Worm (Caenorhabditis elegans) whole organism, L3 larva: ENCODE measurements around the gene Y110A2AL.3.

Source experiments
- R02D3.7 ChIP-seq: fragments of 150-350 bp; optimal IDR thresholded peaks from 2 replicates; lab custom pipeline; 2014; ENCODE audit warnings: missing biosample characterization, missing genetic modification characterization
- ZK546.5 ChIP-seq: sonication (generic microtip); optimal IDR thresholded peaks from 2 replicates; lab custom pipeline; 2017; ENCODE audit warnings: missing biosample characterization, missing genetic modification characterization
- aly-2 ChIP-seq: fragments of 150-350 bp; optimal IDR thresholded peaks from 2 replicates; lab custom pipeline; 2014; ENCODE audit warnings: missing biosample characterization, missing genetic modification characterization
- ama-1 ChIP-seq: fragments of 150-350 bp; optimal IDR thresholded peaks from 2 replicates; lab custom pipeline; 2018
- ceh-16 ChIP-seq: sonication (generic microtip); optimal IDR thresholded peaks from 2 replicates; lab custom pipeline; 2017; ENCODE audit warnings: missing biosample characterization, missing genetic modification characterization
- ceh-28 ChIP-seq: fragments of 150-350 bp; optimal IDR thresholded peaks from 2 replicates; lab custom pipeline; 2014; ENCODE audit warnings: missing biosample characterization, missing genetic modification reagents, missing genetic modification characterization
- ceh-9 ChIP-seq: sonication (generic microtip); optimal IDR thresholded peaks from 2 replicates; lab custom pipeline; 2018; ENCODE audit warnings: missing biosample characterization, missing genetic modification characterization
- egl-27 ChIP-seq: sonication (generic microtip); optimal IDR thresholded peaks from 4 replicates; lab custom pipeline; 2017; ENCODE audit warnings: missing biosample characterization, missing genetic modification reagents, missing genetic modification characterization
- egl-5 ChIP-seq: fragments of 150-350 bp; optimal IDR thresholded peaks from 2 replicates; lab custom pipeline; 2017; ENCODE audit warnings: missing biosample characterization, missing genetic modification reagents, missing genetic modification characterization, inconsistent platforms
- elt-1 ChIP-seq: fragments of 150-350 bp; optimal IDR thresholded peaks from 2 replicates; lab custom pipeline; 2014; ENCODE audit warnings: missing biosample characterization, missing genetic modification characterization
- elt-2 ChIP-seq: sonication (generic microtip); optimal IDR thresholded peaks from 2 replicates; lab custom pipeline; 2016; ENCODE audit warnings: missing genetic modification reagents, mild to moderate bottlenecking, missing genetic modification characterization, missing compliant biosample characterization
- elt-3 ChIP-seq, 3 experiments: fragments of 150-350 bp in 1 of 3; sonication (generic microtip) in 2 of 3; optimal IDR thresholded peaks; 2 replicates in 2 of 3; 4 replicates in 1 of 3; lab custom pipeline; 2014 to 2017; ENCODE audit warnings: missing biosample characterization in 3 of 3, missing genetic modification characterization in 3 of 3
- fkh-10 ChIP-seq: sonication (generic microtip); optimal IDR thresholded peaks from 2 replicates; lab custom pipeline; 2017; ENCODE audit warnings: missing biosample characterization, missing genetic modification reagents, missing genetic modification characterization
- fos-1 ChIP-seq: fragments of 150-350 bp; optimal IDR thresholded peaks from 2 replicates; lab custom pipeline; 2014; ENCODE audit warnings: missing biosample characterization, missing genetic modification characterization
- hmg-11 ChIP-seq: sonication (generic microtip); optimal IDR thresholded peaks from 2 replicates; lab custom pipeline; 2016; ENCODE audit warnings: missing genetic modification characterization, missing compliant biosample characterization
- jun-1 ChIP-seq: fragments of 150-350 bp; optimal IDR thresholded peaks from 2 replicates; lab custom pipeline; 2014; ENCODE audit warnings: missing biosample characterization, missing genetic modification reagents, missing genetic modification characterization
- lin-15B ChIP-seq: fragments of 150-350 bp; optimal IDR thresholded peaks from 2 replicates; lab custom pipeline; 2014; ENCODE audit warnings: missing biosample characterization, missing genetic modification characterization
- lin-39 ChIP-seq: fragments of 150-350 bp; optimal IDR thresholded peaks from 2 replicates; lab custom pipeline; 2018; ENCODE audit warnings: missing biosample characterization, missing genetic modification reagents, missing genetic modification characterization
- lsy-12 ChIP-seq: sonication (generic microtip); optimal IDR thresholded peaks from 2 replicates; lab custom pipeline; 2016; ENCODE audit warnings: mild to moderate bottlenecking, missing genetic modification characterization, missing compliant biosample characterization
- mdl-1 ChIP-seq: fragments of 150-350 bp; optimal IDR thresholded peaks from 2 replicates; lab custom pipeline; 2014; ENCODE audit warnings: missing biosample characterization, missing genetic modification characterization
- mml-1 ChIP-seq: fragments of 150-350 bp; sonication (generic microtip); optimal IDR thresholded peaks from 3 replicates; lab custom pipeline; 2014; ENCODE audit warnings: missing biosample characterization, missing genetic modification characterization
- nfya-1 ChIP-seq: sonication (generic microtip); optimal IDR thresholded peaks from 2 replicates; lab custom pipeline; 2017; ENCODE audit warnings: missing genetic modification characterization, mild to moderate bottlenecking, missing compliant biosample characterization, antibody characterized with exemption, moderate library complexity; ENCODE audit not compliant: insufficient read depth
- nhr-11 ChIP-seq: fragments of 150-350 bp; optimal IDR thresholded peaks from 2 replicates; lab custom pipeline; 2014; ENCODE audit warnings: missing biosample characterization, missing genetic modification characterization
- nhr-12 ChIP-seq: fragments of 150-350 bp; optimal IDR thresholded peaks from 2 replicates; lab custom pipeline; 2014; ENCODE audit warnings: missing biosample characterization, missing genetic modification characterization
- nhr-23 ChIP-seq: fragments of 150-350 bp; optimal IDR thresholded peaks from 2 replicates; lab custom pipeline; 2014; ENCODE audit warnings: missing biosample characterization, missing genetic modification reagents, missing genetic modification characterization
- nhr-237 ChIP-seq: fragments of 150-350 bp; optimal IDR thresholded peaks from 2 replicates; lab custom pipeline; 2014; ENCODE audit warnings: missing biosample characterization, missing genetic modification characterization
- nhr-25 ChIP-seq: sonication (generic microtip); optimal IDR thresholded peaks from 2 replicates; lab custom pipeline; 2017; ENCODE audit warnings: missing biosample characterization, missing genetic modification characterization
- nhr-28 ChIP-seq: fragments of 150-350 bp; optimal IDR thresholded peaks from 2 replicates; lab custom pipeline; 2014; ENCODE audit warnings: missing biosample characterization, missing genetic modification characterization
- nhr-43 ChIP-seq: sonication (generic microtip); optimal IDR thresholded peaks from 2 replicates; lab custom pipeline; 2016; ENCODE audit warnings: mild to moderate bottlenecking, missing genetic modification characterization, missing compliant biosample characterization; ENCODE audit not compliant: poor library complexity, severe bottlenecking
- nhr-67 ChIP-seq: fragments of 150-350 bp; optimal IDR thresholded peaks from 2 replicates; lab custom pipeline; 2014; ENCODE audit warnings: missing biosample characterization, missing genetic modification characterization
- nhr-76 ChIP-seq: fragments of 150-350 bp; sonication (generic microtip); optimal IDR thresholded peaks from 5 replicates; lab custom pipeline; 2014; ENCODE audit warnings: missing biosample characterization, missing genetic modification characterization
- nhr-77 ChIP-seq: fragments of 150-350 bp; optimal IDR thresholded peaks from 2 replicates; lab custom pipeline; 2014; ENCODE audit warnings: missing biosample characterization, missing genetic modification characterization
- pha-4 ChIP-seq: fragments of 150-350 bp; optimal IDR thresholded peaks from 2 replicates; lab custom pipeline; 2014; ENCODE audit warnings: missing biosample characterization, missing genetic modification reagents, missing genetic modification characterization
- pqm-1 ChIP-seq: fragments of 150-350 bp; optimal IDR thresholded peaks from 2 replicates; lab custom pipeline; 2017; ENCODE audit warnings: missing biosample characterization, missing genetic modification characterization, inconsistent platforms
- sea-2 ChIP-seq: fragments of 150-350 bp; sonication (generic microtip); optimal IDR thresholded peaks from 4 replicates; lab custom pipeline; 2014; ENCODE audit warnings: missing biosample characterization, missing genetic modification reagents, missing genetic modification characterization
- skn-1 ChIP-seq: fragments of 150-350 bp; optimal IDR thresholded peaks from 2 replicates; lab custom pipeline; 2014; ENCODE audit warnings: missing biosample characterization, missing genetic modification characterization
- snpc-4 ChIP-seq: fragments of 150-350 bp; optimal IDR thresholded peaks from 2 replicates; lab custom pipeline; 2014; ENCODE audit warnings: missing biosample characterization, missing genetic modification characterization
- tbx-2 ChIP-seq: sonication (generic microtip); optimal IDR thresholded peaks from 2 replicates; lab custom pipeline; 2016; ENCODE audit warnings: mild to moderate bottlenecking, missing genetic modification characterization, missing compliant biosample characterization
- unc-39 ChIP-seq: sonication (generic microtip); optimal IDR thresholded peaks from 4 replicates; lab custom pipeline; 2017; ENCODE audit warnings: missing biosample characterization, missing genetic modification characterization
- unc-62 ChIP-seq: fragments of 150-350 bp; sonication (generic microtip); optimal IDR thresholded peaks from 4 replicates; lab custom pipeline; 2014; ENCODE audit warnings: missing biosample characterization, missing genetic modification reagents, missing genetic modification characterization
- zag-1 ChIP-seq: fragments of 150-350 bp; optimal IDR thresholded peaks from 2 replicates; lab custom pipeline; 2014; ENCODE audit warnings: missing biosample characterization, missing genetic modification characterization
- ztf-11 ChIP-seq: fragments of 150-350 bp; optimal IDR thresholded peaks from 2 replicates; lab custom pipeline; 2014; ENCODE audit warnings: missing biosample characterization, missing genetic modification characterization
- ztf-4 ChIP-seq: fragments of 150-350 bp; optimal IDR thresholded peaks from 2 replicates; lab custom pipeline; 2014; ENCODE audit warnings: missing biosample characterization, missing genetic modification characterization

The Y110A2AL.3 gene

DNA sequence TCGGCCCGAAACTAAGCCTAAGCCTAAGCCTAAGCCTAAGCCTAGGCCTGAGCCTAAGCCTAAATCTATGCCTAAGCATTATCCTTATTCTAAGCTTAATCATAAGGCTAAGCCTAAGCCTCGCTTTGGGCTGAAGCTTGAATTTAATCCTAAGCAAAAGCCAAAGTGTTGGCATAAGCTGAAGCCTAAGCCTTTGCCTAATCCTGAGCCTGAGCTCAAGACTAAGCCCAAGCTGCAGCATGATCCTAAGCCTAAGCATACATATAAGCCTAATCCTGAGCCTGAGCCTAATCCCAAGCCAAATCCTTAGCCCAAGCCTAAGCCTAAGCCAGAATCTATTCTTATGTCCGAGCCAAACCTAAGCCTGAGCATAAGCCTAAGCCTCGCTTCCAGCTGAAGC, 20.3 kb upstream of the Y110A2AL.3 start:
- no peak for TF ChIP-seq ztf-11 (tag; lab: Kevin White, UChicago)
- TF ChIP-seq elt-2, result no peak
- TF ChIP-seq nfya-1 (tag; lab: Kevin White, UChicago), result no peak
- no peak for TF ChIP-seq ZK546.5 (tag; lab: Kevin White, UChicago)
- no peak for TF ChIP-seq ztf-4 (tag; lab: Kevin White, UChicago)
- no peak for TF ChIP-seq fos-1 (tag; lab: Kevin White, UChicago)
- no peak for TF ChIP-seq nhr-76 (tag; lab: Kevin White, UChicago)
- no peak for TF ChIP-seq ceh-9 (tag; lab: Kevin White, UChicago)
- no peak for TF ChIP-seq ceh-16 (tag; lab: Kevin White, UChicago)
- no peak for TF ChIP-seq mml-1 (tag; lab: Kevin White, UChicago)
- no peak for TF ChIP-seq ceh-28 (tag; lab: Kevin White, UChicago)
- TF ChIP-seq nhr-28 (tag; lab: Kevin White, UChicago), result no peak
- no peak for TF ChIP-seq lin-15B (tag; lab: Kevin White, UChicago)
- no peak for TF ChIP-seq nhr-25 (tag; lab: Kevin White, UChicago)
- TF ChIP-seq pqm-1, result no peak
- no peak for TF ChIP-seq nhr-67 (tag; lab: Kevin White, UChicago)
- TF ChIP-seq, all 47 proteins: peak for 0

DNA sequence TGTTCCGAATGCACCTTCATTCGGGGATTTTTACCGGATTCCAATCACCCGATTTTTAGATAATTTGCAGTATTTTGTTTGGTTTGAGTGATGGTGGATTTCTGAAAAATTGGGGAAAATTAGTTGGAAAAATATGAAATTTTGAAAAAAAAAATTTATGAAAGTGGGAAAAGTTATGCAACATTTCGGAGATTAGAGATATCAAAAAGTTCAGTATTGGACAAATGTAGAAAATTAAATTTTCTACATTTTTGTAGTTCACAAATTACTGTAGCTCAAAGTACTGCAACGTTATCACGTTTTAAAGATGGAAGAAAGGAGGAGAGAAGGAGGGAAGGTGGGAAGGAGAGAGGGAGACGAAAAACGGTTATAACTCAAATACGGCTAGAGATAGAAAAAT, 14.4 kb upstream of the Y110A2AL.3 start, which contains the start of gene ptc-3:
Gene ptc-3, minus strand, starts transcription at position 101 of the 400 bp plus-strand sequence.
- TF ChIP-seq snpc-4 (tag; lab: Kevin White, UChicago) (no peak), mml-1 (tag; lab: Kevin White, UChicago) (no peak), hmg-11 (tag; lab: Kevin White, UChicago) (no peak), tbx-2 (no peak), unc-39 (tag; lab: Kevin White, UChicago) (no peak), sea-2 (GFP tag; lab: Kevin White, UChicago) (no peak), elt-1 (tag; lab: Kevin White, UChicago) (no peak), nhr-76 (tag; lab: Kevin White, UChicago) (no peak)
- TF ChIP-seq, all 47 proteins: peak for 0

DNA sequence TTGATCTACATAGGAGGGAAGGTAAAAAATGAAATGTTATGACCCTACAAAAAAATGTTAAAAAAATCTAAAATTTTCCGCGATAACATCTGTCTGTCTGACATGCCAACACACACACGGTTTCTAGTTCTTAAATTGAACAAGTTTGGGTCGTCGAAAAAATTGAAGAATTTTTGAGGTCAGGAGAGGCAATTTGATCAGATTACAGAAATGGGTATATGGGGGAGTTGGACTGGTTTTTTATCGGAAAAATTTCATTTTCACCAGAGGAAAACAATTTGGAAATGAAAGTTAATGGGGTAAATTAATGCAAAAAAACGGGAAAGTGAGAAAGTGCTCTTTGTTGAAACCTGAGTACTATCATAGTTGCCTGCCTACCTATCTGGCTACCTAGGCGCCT, 13.1 kb upstream of the Y110A2AL.3 start:
- no peak for TF ChIP-seq elt-2
- TF ChIP-seq hmg-11 (tag; lab: Kevin White, UChicago), result no peak
- TF ChIP-seq sea-2 (GFP tag; lab: Kevin White, UChicago), result no peak
- TF ChIP-seq nhr-11 (tag; lab: Kevin White, UChicago), result no peak
- TF ChIP-seq elt-1 (tag; lab: Kevin White, UChicago), result peak; percentile 63
- TF ChIP-seq R02D3.7 (tag; lab: Kevin White, UChicago), result no peak
- TF ChIP-seq nhr-67 (tag; lab: Kevin White, UChicago), result no peak

DNA sequence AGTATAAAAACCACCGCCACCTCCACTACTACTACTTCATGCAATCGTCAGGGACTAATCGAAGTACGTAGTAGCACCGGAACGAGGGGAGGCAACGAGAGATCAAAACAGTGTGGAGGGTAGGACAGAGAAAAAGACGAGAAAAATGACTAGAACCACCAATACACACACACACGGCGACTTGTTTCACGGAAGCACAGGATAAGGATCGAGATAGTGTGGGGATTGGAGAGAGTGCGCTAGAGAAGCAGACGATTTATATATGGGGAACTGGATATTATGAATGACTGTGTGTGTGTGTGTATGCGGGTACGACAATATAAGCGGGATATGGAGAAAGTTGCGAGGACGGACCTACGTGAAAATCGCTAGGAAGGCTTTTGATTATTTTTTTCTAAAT, 12.1 kb upstream of the Y110A2AL.3 start:
- TF ChIP-seq pqm-1, result no peak
- TF ChIP-seq elt-1 (tag; lab: Kevin White, UChicago), result no peak
- TF ChIP-seq aly-2 (tag; lab: Kevin White, UChicago), result no peak
- no peak for TF ChIP-seq nhr-12 (tag; lab: Kevin White, UChicago)
- no peak for TF ChIP-seq nhr-76 (tag; lab: Kevin White, UChicago)
- TF ChIP-seq nhr-23 (tag; lab: Kevin White, UChicago), result peak; percentile 64
- no peak for TF ChIP-seq nhr-28 (tag; lab: Kevin White, UChicago)
- TF ChIP-seq nhr-43 (tag; lab: Kevin White, UChicago), result peak; percentile 58
- no peak for TF ChIP-seq unc-62 (GFP tag; lab: Kevin White, UChicago)
- TF ChIP-seq lsy-12 (tag; lab: Kevin White, UChicago), result no peak
- TF ChIP-seq fos-1 (tag; lab: Kevin White, UChicago), result no peak
- no peak for TF ChIP-seq mml-1 (tag; lab: Kevin White, UChicago)
- TF ChIP-seq egl-5 (tag; lab: Kevin White, UChicago), result no peak
- peak; percentile 54 for TF ChIP-seq nhr-25 (tag; lab: Kevin White, UChicago)
- no peak for TF ChIP-seq elt-3 (tag; optimal IDR thresholded peaks at IDR 0.05; lab: Kevin White, UChicago)
- peak; percentile 43 for TF ChIP-seq ama-1 (lab: Kevin White, UChicago)
- no peak for TF ChIP-seq nfya-1 (tag; lab: Kevin White, UChicago)
- no peak for TF ChIP-seq skn-1 (tag; lab: Kevin White, UChicago)
- TF ChIP-seq nhr-67 (tag; lab: Kevin White, UChicago), result no peak
- no peak for TF ChIP-seq nhr-77 (tag; lab: Kevin White, UChicago)
- no peak for TF ChIP-seq sea-2 (GFP tag; lab: Kevin White, UChicago)
- no peak for TF ChIP-seq mdl-1
- TF ChIP-seq ceh-28 (tag; lab: Kevin White, UChicago), result no peak
- TF ChIP-seq egl-27 (tag; lab: Kevin White, UChicago), result no peak
- TF ChIP-seq tbx-2, result no peak
- no peak for TF ChIP-seq lin-39
- TF ChIP-seq ZK546.5 (tag; lab: Kevin White, UChicago), result no peak
- no peak for TF ChIP-seq ztf-11 (tag; lab: Kevin White, UChicago)
- no peak for TF ChIP-seq zag-1 (tag; lab: Kevin White, UChicago)
- TF ChIP-seq lin-15B (tag; lab: Kevin White, UChicago), result no peak
- no peak for TF ChIP-seq ceh-9 (tag; lab: Kevin White, UChicago)
- TF ChIP-seq nhr-237, result no peak
- no peak for TF ChIP-seq pha-4 (tag; lab: Kevin White, UChicago)
- TF ChIP-seq elt-2, result no peak
- TF ChIP-seq hmg-11 (tag; lab: Kevin White, UChicago), result peak; percentile 14
- TF ChIP-seq ceh-16 (tag; lab: Kevin White, UChicago), result no peak
- no peak for TF ChIP-seq fkh-10 (GFP tag; lab: Kevin White, UChicago)
- no peak for TF ChIP-seq R02D3.7 (tag; lab: Kevin White, UChicago)
- TF ChIP-seq snpc-4 (tag; lab: Kevin White, UChicago), result no peak
- no peak for TF ChIP-seq jun-1 (tag; lab: Kevin White, UChicago)
- TF ChIP-seq unc-39 (tag; lab: Kevin White, UChicago), result no peak
